Worm (Caenorhabditis elegans): ENCODE measurements around the gene T20B3.1.

The T20B3.1 gene

DNA sequence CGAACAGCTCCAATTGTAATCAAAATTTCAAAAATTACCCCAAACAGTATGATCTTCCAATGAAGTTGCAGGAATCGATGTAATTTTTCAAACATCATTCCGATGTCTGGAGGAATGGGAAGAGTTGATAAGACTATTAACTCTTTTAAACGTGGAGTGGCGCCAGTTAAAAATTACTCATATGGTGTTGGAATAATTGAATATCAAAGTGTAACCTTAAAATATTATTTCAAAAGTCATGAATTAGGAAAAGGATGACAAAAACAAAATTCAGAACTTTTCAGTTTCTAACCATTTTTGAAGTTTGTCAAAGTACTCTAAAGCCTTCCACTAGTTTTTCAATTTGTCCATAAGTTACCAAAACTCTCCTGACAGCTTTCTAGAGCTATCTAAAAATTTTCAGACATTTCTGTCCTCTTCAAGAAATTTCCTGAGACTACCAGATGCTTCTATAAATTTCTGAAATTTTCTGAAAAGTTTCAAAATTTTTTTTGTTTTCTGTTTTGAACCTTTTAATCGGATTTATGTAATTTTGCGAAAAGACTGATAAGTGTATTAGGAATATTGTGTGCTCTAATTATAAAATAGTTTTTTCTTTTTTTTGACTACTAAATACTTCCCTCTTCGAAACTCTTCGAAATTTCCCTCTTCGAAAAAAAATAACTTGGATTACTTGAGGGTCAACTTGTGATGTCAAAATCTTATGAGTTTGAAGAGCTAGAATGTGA, 38.8 kb downstream of the T20B3.1 start, which contains the start of the genes clec-35 and clec-27:
TSS of gene clec-35 (minus strand) at position 101 of the 728 bp plus-strand sequence.
TSS of gene clec-27 (plus strand) at position 678 of the 728 bp plus-strand sequence.
- no peak for TF ChIP-seq T26A5.8 (tag; optimal IDR thresholded peaks at IDR 0.05)
- TF ChIP-seq ztf-6 (GFP tag; IDR thresholded peaks at IDR 0.05): no peak
- TF ChIP-seq sea-2 (GFP tag; IDR thresholded peaks at IDR 0.05): no peak
- no peak for TF ChIP-seq ccch-3 (GFP tag; optimal IDR thresholded peaks at IDR 0.05)
- TF ChIP-seq F39B2.1 (GFP tag; IDR thresholded peaks at IDR 0.05): no peak
- no peak for TF ChIP-seq egrh-3 (GFP tag; IDR thresholded peaks at IDR 0.05)
- TF ChIP-seq athp-1 (tag; optimal IDR thresholded peaks at IDR 0.05): no peak
- no peak for TF ChIP-seq snpc-3.4 (tag; optimal IDR thresholded peaks at IDR 0.05)
- TF ChIP-seq F52B5.7 (tag; optimal IDR thresholded peaks at IDR 0.05): no peak
- TF ChIP-seq nhr-179 (tag; optimal IDR thresholded peaks at IDR 0.05): no peak

ce11 chrV:16857977-16858479, 42.7 kb downstream of the T20B3.1 start, which contains the start of the genes clec-31 and clec-22:
Gene clec-31 (minus strand): TSS chrV:16858077.
Gene clec-22 (plus strand): TSS chrV:16858429.
- no peak for TF ChIP-seq B0336.3 (GFP tag; IDR thresholded peaks at IDR 0.05)

DNA sequence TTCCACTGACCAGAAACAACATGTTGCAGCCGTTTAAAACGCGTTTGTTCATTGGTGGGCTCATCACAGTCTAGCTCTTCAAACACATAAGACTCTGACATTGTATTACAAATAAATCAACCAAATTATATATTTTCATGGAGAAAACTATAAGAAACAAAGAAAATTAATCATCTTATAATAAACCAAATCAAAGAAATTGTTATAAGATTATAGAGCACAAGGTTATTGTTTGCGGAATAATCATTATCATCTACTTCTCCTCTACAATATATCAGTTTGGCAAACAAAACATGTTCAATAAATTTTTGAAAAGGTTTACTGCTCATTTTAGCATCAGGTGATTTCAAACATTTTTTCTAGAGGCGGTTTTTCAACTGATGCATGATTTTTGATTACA, 46.4 kb downstream of the T20B3.1 start, which contains the start of the genes clec-32 and clec-24:
TSS of gene clec-32 (minus strand) at position 101 of the 400 bp plus-strand sequence.
TSS of gene clec-24 (plus strand) at position 294 of the 400 bp plus-strand sequence.
- no peak for TF ChIP-seq atf-7 (tag; optimal IDR thresholded peaks at IDR 0.05)
- no peak for TF ChIP-seq die-1 (tag; optimal IDR thresholded peaks at IDR 0.05)
- TF ChIP-seq F55B11.4 (tag; optimal IDR thresholded peaks at IDR 0.05; ENCODE audit: borderline replicate concordance, insufficient read depth): no peak
- TF ChIP-seq sdz-38 (tag; optimal IDR thresholded peaks at IDR 0.05): no peak
- no peak for TF ChIP-seq Y95B8A.8 (GFP tag; IDR thresholded peaks at IDR 0.05)

- TF ChIP-seq ztf-18 (tag; optimal IDR thresholded peaks at IDR 0.05) (no peak), F37B4.10 (GFP tag; IDR thresholded peaks at IDR 0.05) (no peak), cebp-2 (GFP tag; IDR thresholded peaks at IDR 0.05) (no peak), cebp-1 (GFP tag; IDR thresholded peaks at IDR 0.05) (no peak), cebp-1 (tag; optimal IDR thresholded peaks at IDR 0.05) (no peak), tbp1 (GFP tag; optimal IDR thresholded peaks at IDR 0.05) (no peak), ztf-26 (tag; optimal IDR thresholded peaks at IDR 0.05) (no peak)
Measured at ce11 chrV:16865404-16865803, 50.0 kb downstream of the T20B3.1 start, which contains the start of gene clec-28. Gene clec-28 (plus strand): TSS chrV:16865704.

DNA sequence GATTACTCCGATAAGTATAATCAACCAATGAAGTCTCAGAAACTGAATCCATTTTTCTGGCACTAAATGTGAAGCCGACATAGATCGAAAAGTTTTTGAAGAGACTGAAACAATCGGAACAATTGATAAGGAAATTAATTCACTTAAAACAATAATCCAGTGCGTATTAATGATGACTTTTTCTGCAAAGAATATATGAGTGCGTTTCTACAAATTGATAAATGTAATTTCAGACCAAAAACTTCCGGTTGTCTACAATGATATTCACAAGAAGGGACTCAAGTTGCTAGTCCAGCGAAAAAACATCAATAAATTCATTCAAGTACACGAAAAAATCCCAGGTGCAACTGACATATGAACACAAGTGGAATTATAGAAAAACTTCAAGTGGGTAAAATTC, 54.4 kb downstream of the T20B3.1 start, which contains the start of gene clec-33:
TSS of gene clec-33 (minus strand) at position 101 of the 400 bp plus-strand sequence.
- no peak for TF ChIP-seq bed-2 (GFP tag; IDR thresholded peaks at IDR 0.05)
- no peak for TF ChIP-seq nhr-80 (tag; optimal IDR thresholded peaks at IDR 0.05)
- TF ChIP-seq him-1 (tag; optimal IDR thresholded peaks at IDR 0.05): no peak
- TF ChIP-seq lsl-1 (GFP tag; optimal IDR thresholded peaks at IDR 0.05): no peak
- no peak for TF ChIP-seq zim-3 (tag; optimal IDR thresholded peaks at IDR 0.05)
- TF ChIP-seq ceh-91 (GFP tag; IDR thresholded peaks at IDR 0.05): no peak
- TF ChIP-seq madf-8 (GFP tag; conservative IDR thresholded peaks at IDR 0.05): no peak
- no peak for TF ChIP-seq B0019.2 (GFP tag; conservative IDR thresholded peaks at IDR 0.05)

All from whole organism, young adult.